Worm (Caenorhabditis elegans) whole organism, mixed stage, embryonic: ENCODE results near the gene dpf-2.

Source experiments
- hlh-1 ChIP-seq: fragments of 150-350 bp; optimal IDR thresholded peaks from 2 replicates; lab custom pipeline; 2014; ENCODE audit warnings: missing biosample characterization, missing genetic modification reagents, missing genetic modification characterization
- lin-13 ChIP-seq: fragments of 150-350 bp; optimal IDR thresholded peaks from 2 replicates; lab custom pipeline; 2014; ENCODE audit warnings: missing biosample characterization, missing genetic modification characterization
- lin-32 ChIP-seq: fragments of 200-800 bp; sonication (Bioruptor generic); optimal IDR thresholded peaks from 2 replicates; lab custom pipeline; 2018; ENCODE audit warnings: mild to moderate bottlenecking, missing genetic modification characterization, missing compliant biosample characterization
- lsy-2 ChIP-seq: fragments of 150-350 bp; optimal IDR thresholded peaks from 2 replicates; lab custom pipeline; 2014; ENCODE audit warnings: missing biosample characterization, missing genetic modification characterization
- mab-5 ChIP-seq: fragments of 150-350 bp; optimal IDR thresholded peaks from 2 replicates; lab custom pipeline; 2014; ENCODE audit warnings: missing biosample characterization, missing genetic modification characterization
- nhr-28 ChIP-seq: fragments of 150-350 bp; optimal IDR thresholded peaks from 2 replicates; lab custom pipeline; 2014; ENCODE audit warnings: missing biosample characterization, missing genetic modification characterization
- snpc-4 ChIP-seq: fragments of 150-350 bp; optimal IDR thresholded peaks from 2 replicates; lab custom pipeline; 2014; ENCODE audit warnings: missing biosample characterization, missing genetic modification characterization
- unc-62 ChIP-seq: fragments of 150-350 bp; optimal IDR thresholded peaks from 2 replicates; lab custom pipeline; 2014; ENCODE audit warnings: missing biosample characterization, missing genetic modification reagents, missing genetic modification characterization
- ztf-11 ChIP-seq: fragments of 150-350 bp; optimal IDR thresholded peaks from 2 replicates; lab custom pipeline; 2014; ENCODE audit warnings: missing biosample characterization, missing genetic modification characterization

DNA sequence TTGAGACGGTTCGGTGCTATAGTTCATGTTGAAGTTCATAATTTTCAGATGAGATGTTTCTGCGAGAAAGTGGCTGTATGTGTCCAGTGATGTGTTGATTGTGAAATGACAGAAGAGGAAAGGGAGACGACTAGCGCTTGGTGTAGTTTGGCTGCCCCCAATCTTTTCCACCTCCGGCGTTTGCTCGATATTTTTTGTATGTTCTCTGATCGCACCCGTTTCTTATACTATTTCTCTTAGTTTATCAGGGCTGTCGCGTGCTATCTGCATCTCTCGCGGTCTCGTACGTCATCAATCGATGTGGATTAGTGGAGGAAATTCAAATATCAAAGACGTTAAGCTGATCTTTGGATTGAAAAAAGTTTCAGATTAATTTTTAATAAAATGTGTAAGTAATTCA is 20.9 kb upstream of the dpf-2 start, which contains the start of gene atf-4:
- TF ChIP-seq lsy-2, result no peak
- TF ChIP-seq lin-32, result no peak
- no peak for TF ChIP-seq nhr-28 (tag; lab: Kevin White, UChicago)
- TF ChIP-seq ztf-11 (tag; lab: Kevin White, UChicago), result no peak
- no peak for TF ChIP-seq unc-62 (GFP tag; lab: Kevin White, UChicago)
- TF ChIP-seq lin-13 (tag; lab: Kevin White, UChicago), result no peak
- TF ChIP-seq snpc-4, result no peak
- peak; percentile 24 for TF ChIP-seq hlh-1
- TF ChIP-seq mab-5 (tag; lab: Kevin White, UChicago), result no peak
